Worm (Caenorhabditis elegans): ENCODE data around the gene F10G7.9.

F10G7.9 gene

ce11 chrII:4739984-4740462 is 33.7 kb upstream of the F10G7.9 start, which contains the start of gene eas-1:
Gene eas-1, plus strand, starts transcription at chrII:4740412.
- TF ChIP-seq unc-55 (GFP tag; optimal IDR thresholded peaks at IDR 0.05) = peak; percentile 30
- no peak for TF ChIP-seq ztf-16 (tag; optimal IDR thresholded peaks at IDR 0.05)
- TF ChIP-seq C08G9.2 (tag; optimal IDR thresholded peaks at IDR 0.05) = peak; percentile 98
- TF ChIP-seq hlh-13 (GFP tag; optimal IDR thresholded peaks at IDR 0.05) = no peak
- peak; percentile 83 for TF ChIP-seq hlh-30 (tag; optimal IDR thresholded peaks at IDR 0.05; ENCODE audit: insufficient read depth)
- TF ChIP-seq tbx-2 (tag; optimal IDR thresholded peaks at IDR 0.05) = peak; percentile 89
- TF ChIP-seq sox-4 (tag; optimal IDR thresholded peaks at IDR 0.05) = no peak
- TF ChIP-seq elt-2 (tag; optimal IDR thresholded peaks at IDR 0.05) = peak; percentile 92
- peak; percentile 93 for TF ChIP-seq tbx-7 (tag; optimal IDR thresholded peaks at IDR 0.05)
- TF ChIP-seq Y22D7AL.16 (tag; optimal IDR thresholded peaks at IDR 0.05) = no peak
- no peak for TF ChIP-seq ceh-24 (tag; optimal IDR thresholded peaks at IDR 0.05)
- TF ChIP-seq odd-2 (tag; optimal IDR thresholded peaks at IDR 0.05) = no peak
- TF ChIP-seq unc-3 (GFP tag; conservative IDR thresholded peaks at IDR 0.05) = no peak
- TF ChIP-seq unc-3 (tag; optimal IDR thresholded peaks at IDR 0.05) = peak; percentile 21
- no peak for TF ChIP-seq gmeb-2 (tag; optimal IDR thresholded peaks at IDR 0.05)
- TF ChIP-seq ceh-14 (tag; optimal IDR thresholded peaks at IDR 0.05) = peak; percentile 65
- no peak for TF ChIP-seq lin-11 (tag; optimal IDR thresholded peaks at IDR 0.05)
- TF ChIP-seq zip-5 (tag; optimal IDR thresholded peaks at IDR 0.05) = peak; percentile 74
- TF ChIP-seq hlh-6 (tag; optimal IDR thresholded peaks at IDR 0.05) = no peak
- no peak for TF ChIP-seq che-1 (tag; optimal IDR thresholded peaks at IDR 0.05)
- no peak for TF ChIP-seq ceh-22 (tag; optimal IDR thresholded peaks at IDR 0.05)
- TF ChIP-seq ceh-48 (tag; optimal IDR thresholded peaks at IDR 0.05) = no peak
- no peak for TF ChIP-seq ama-1 (optimal IDR thresholded peaks at IDR 0.05)
- TF ChIP-seq dmd-4 (tag; optimal IDR thresholded peaks at IDR 0.05; ENCODE audit: borderline replicate concordance) = no peak
- peak; percentile 77 for TF ChIP-seq mec-3 (tag; optimal IDR thresholded peaks at IDR 0.05; ENCODE audit: borderline replicate concordance)
- peak; percentile 89 for TF ChIP-seq ceh-2 (tag; optimal IDR thresholded peaks at IDR 0.05)
- TF ChIP-seq pqm-1 (tag; optimal IDR thresholded peaks at IDR 0.05) = peak; percentile 46
- TF ChIP-seq lim-6 (tag; optimal IDR thresholded peaks at IDR 0.05) = peak; percentile 59
- TF ChIP-seq ahr-1 (tag; optimal IDR thresholded peaks at IDR 0.05) = no peak
- TF ChIP-seq pha-2 (tag; optimal IDR thresholded peaks at IDR 0.05) = no peak
- no peak for TF ChIP-seq T23F11.4 (GFP tag; optimal IDR thresholded peaks at IDR 0.05)
- no peak for TF ChIP-seq pros-1 (tag; optimal IDR thresholded peaks at IDR 0.05)
- peak; percentile 54 for TF ChIP-seq F13H6.1 (tag; optimal IDR thresholded peaks at IDR 0.05)
- TF ChIP-seq fax-1 (tag; optimal IDR thresholded peaks at IDR 0.05) = no peak
- TF ChIP-seq fkh-10 (GFP tag; optimal IDR thresholded peaks at IDR 0.05) = no peak
- peak; percentile 34 for TF ChIP-seq fkh-6 (tag; optimal IDR thresholded peaks at IDR 0.05)
- peak; percentile 5 for TF ChIP-seq unc-86 (tag; optimal IDR thresholded peaks at IDR 0.05)
- no peak for TF ChIP-seq K02D7.2 (tag; optimal IDR thresholded peaks at IDR 0.05)
- TF ChIP-seq C38D4.7 (GFP tag; optimal IDR thresholded peaks at IDR 0.05) = no peak
- peak; percentile 17 for TF ChIP-seq ceh-18 (tag; optimal IDR thresholded peaks at IDR 0.05)
- TF ChIP-seq ceh-30 (tag; optimal IDR thresholded peaks at IDR 0.05) = no peak
- peak; percentile 1 for TF ChIP-seq sdc-2 (tag; optimal IDR thresholded peaks at IDR 0.05)
- no peak for TF ChIP-seq ceh-45 (GFP tag; IDR thresholded peaks at IDR 0.05)
- peak; percentile 88 for TF ChIP-seq hlh-8 (tag; optimal IDR thresholded peaks at IDR 0.05)
- TF ChIP-seq ref-2 (tag; optimal IDR thresholded peaks at IDR 0.05) = peak; percentile 86
- TF ChIP-seq ceh-34 (tag; optimal IDR thresholded peaks at IDR 0.05) = peak; percentile 24
- peak; percentile 91 for TF ChIP-seq rnt-1 (tag; optimal IDR thresholded peaks at IDR 0.05)
- TF ChIP-seq hlh-15 (tag; optimal IDR thresholded peaks at IDR 0.05) = peak; percentile 13
- TF ChIP-seq nhr-11 (tag; optimal IDR thresholded peaks at IDR 0.05) = no peak
- peak; percentile 86 for TF ChIP-seq ets-4 (tag; optimal IDR thresholded peaks at IDR 0.05)
- TF ChIP-seq nfya-1 (tag; optimal IDR thresholded peaks at IDR 0.05) = peak; percentile 48
- TF ChIP-seq eyg-1 (tag; optimal IDR thresholded peaks at IDR 0.05) = peak; percentile 64
- no peak for TF ChIP-seq pag-3 (tag; optimal IDR thresholded peaks at IDR 0.05; ENCODE audit: borderline replicate concordance)
- no peak for TF ChIP-seq ceh-19 (GFP tag; optimal IDR thresholded peaks at IDR 0.05)
